Worm (Caenorhabditis elegans) whole organism, early embryonic: ENCODE measurements around the gene pkg-2.

Source experiments
- B0310.2 ChIP-seq: sonication (generic microtip); optimal IDR thresholded peaks from 2 replicates; lab custom pipeline; 2016; ENCODE audit warnings: mild to moderate bottlenecking, missing genetic modification characterization, missing compliant biosample characterization
- F13C5.2 ChIP-seq: sonication (generic microtip); optimal IDR thresholded peaks from 2 replicates; lab custom pipeline; 2017; ENCODE audit warnings: mild to moderate bottlenecking, missing genetic modification characterization, inconsistent platforms, missing compliant biosample characterization
- aly-1 ChIP-seq: sonication (generic microtip); optimal IDR thresholded peaks from 2 replicates; lab custom pipeline; 2016; ENCODE audit warnings: missing genetic modification characterization, missing compliant biosample characterization
- ama-1 ChIP-seq: fragments of 150-350 bp; optimal IDR thresholded peaks from 2 replicates; lab custom pipeline; 2014
- ceh-13 ChIP-seq: fragments of 200-800 bp; sonication (Bioruptor generic); optimal IDR thresholded peaks from 2 replicates; lab custom pipeline; 2018; ENCODE audit warnings: mild to moderate bottlenecking, missing genetic modification characterization, missing compliant biosample characterization
- ceh-36 ChIP-seq: sonication (generic microtip); optimal IDR thresholded peaks from 2 replicates; lab custom pipeline; 2016; ENCODE audit warnings: missing genetic modification characterization, inconsistent platforms, missing compliant biosample characterization
- ets-7 ChIP-seq: sonication (generic microtip); optimal IDR thresholded peaks from 2 replicates; lab custom pipeline; 2016; ENCODE audit warnings: missing genotype, missing genetic modification characterization, missing compliant biosample characterization
- flt-1 ChIP-seq: fragments of 200-800 bp; sonication (Bioruptor generic); IDR thresholded peaks from 2 replicates; pipeline ENCODE4 v1.3.6; 2022; ENCODE audit warnings: missing genetic modification characterization, missing compliant biosample characterization
- hmbx-1 ChIP-seq: sonication (generic microtip); optimal IDR thresholded peaks from 2 replicates; lab custom pipeline; 2016; ENCODE audit warnings: mild to moderate bottlenecking, missing genetic modification characterization, missing compliant biosample characterization
- hmg-4 ChIP-seq: fragments of 200-800 bp; sonication (Bioruptor generic); optimal IDR thresholded peaks from 2 replicates; lab custom pipeline; 2018; ENCODE audit warnings: mild to moderate bottlenecking, missing genetic modification characterization, missing compliant biosample characterization
- hnd-1 ChIP-seq: sonication (generic microtip); optimal IDR thresholded peaks from 2 replicates; lab custom pipeline; 2016; ENCODE audit warnings: missing genetic modification characterization, missing compliant biosample characterization
- pes-1 ChIP-seq: fragments of 200-800 bp; sonication (Bioruptor generic); IDR thresholded peaks from 2 replicates; pipeline ENCODE4 v1.3.6; 2022; ENCODE audit warnings: missing genetic modification reagents, missing genetic modification characterization, missing compliant biosample characterization
- scrt-1 ChIP-seq: fragments of 200-800 bp; sonication (Bioruptor generic); IDR thresholded peaks from 2 replicates; pipeline ENCODE4 v1.3.6; 2022; ENCODE audit warnings: missing genetic modification characterization, missing compliant biosample characterization
- sea-1 ChIP-seq: fragments of 200-800 bp; sonication (Bioruptor generic); conservative IDR thresholded peaks from 2 replicates; pipeline ENCODE4 v1.3.6; 2022; ENCODE audit warnings: missing genetic modification characterization, missing compliant biosample characterization
- tbx-11 ChIP-seq: fragments of 200-800 bp; sonication (Bioruptor generic); IDR thresholded peaks from 2 replicates; pipeline ENCODE4 v1.3.6; 2022; ENCODE audit warnings: missing genetic modification characterization, missing compliant biosample characterization
- tbx-37 ChIP-seq: fragments of 200-800 bp; sonication (Bioruptor generic); conservative IDR thresholded peaks from 2 replicates; pipeline ENCODE4 v1.3.6; 2022; ENCODE audit warnings: missing genetic modification reagents, missing genetic modification characterization, missing compliant biosample characterization
- tra-4 ChIP-seq: sonication (generic microtip); optimal IDR thresholded peaks from 2 replicates; lab custom pipeline; 2017; ENCODE audit warnings: missing genetic modification characterization, missing compliant biosample characterization

Gene pkg-2

DNA sequence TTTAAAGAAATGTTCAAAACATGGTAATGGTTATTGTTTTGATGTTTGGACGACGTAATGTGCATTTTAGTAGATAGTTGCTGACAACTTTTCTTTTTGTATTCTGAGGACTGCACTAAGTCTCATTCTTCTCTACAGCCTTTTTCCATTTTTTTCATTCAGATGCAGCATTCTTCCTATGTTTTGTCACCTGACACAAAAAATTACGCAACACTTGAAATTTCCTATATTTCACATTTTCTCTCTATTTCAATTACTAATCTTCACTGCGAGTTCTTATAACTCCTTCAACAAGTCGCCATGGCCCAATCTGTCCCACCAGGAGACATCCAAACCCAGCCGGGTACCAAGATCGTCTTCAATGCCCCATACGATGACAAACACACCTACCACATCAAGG lies 50.4 kb downstream of the pkg-2 start, which contains the start of gene Y59H11AM.1:
TSS of gene Y59H11AM.1 (plus strand) at position 301 of the 400 bp plus-strand sequence.
- TF ChIP-seq hmg-4 (GFP tag; lab: Kevin White, UChicago): no peak
- no peak for TF ChIP-seq ceh-36 (tag; lab: Kevin White, UChicago)
- no peak for TF ChIP-seq B0310.2 (tag; lab: Kevin White, UChicago)
- TF ChIP-seq flt-1: no peak
- TF ChIP-seq hmbx-1 (tag; lab: Kevin White, UChicago): no peak
- TF ChIP-seq ceh-13: no peak

DNA sequence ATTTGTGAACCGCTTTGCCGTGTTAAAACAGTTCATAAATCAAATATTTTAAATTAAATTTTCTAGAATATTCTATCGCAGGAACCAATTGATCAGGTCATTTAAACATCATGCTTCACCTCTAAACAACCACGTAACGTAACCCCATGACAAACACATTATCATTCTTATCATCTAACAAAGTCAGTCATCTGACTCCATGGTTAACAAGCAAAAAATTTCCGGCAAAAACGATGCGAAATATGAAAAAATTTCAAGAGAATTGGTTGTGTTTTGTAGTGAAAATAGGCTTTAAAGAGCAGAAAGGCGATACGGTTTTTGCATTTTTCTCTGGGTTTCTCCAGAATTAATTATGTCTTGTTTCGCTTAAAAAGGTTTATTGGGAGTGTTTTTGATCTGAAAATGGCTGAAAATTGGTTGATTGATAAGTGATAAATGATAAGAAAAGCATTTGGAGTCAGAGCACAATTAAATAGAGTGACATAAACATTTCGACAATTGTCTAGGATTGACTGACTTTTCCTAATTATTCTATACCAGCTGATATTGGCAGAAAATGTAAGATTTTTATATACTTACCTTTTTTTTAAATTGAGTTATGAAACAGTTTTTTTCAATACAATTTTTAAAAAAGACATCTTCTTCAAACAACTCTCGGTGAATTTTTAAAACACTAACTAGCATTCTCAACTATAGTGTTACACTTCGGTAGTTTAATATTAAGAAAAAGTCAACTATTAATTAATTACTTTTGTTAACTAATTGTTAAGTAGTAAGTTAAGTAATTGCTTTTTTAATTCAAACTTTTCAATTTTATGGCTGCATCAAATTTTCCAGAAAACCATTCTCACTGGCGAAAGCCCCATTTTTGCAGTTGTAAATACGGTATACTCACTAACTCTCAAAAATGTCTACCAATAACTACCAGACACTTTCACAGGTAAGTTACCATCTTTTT lies 64.7 kb downstream of the pkg-2 start, which contains the start of gene catp-7:
TSS of gene catp-7 (plus strand) at position 908 of the 958 bp plus-strand sequence.
- TF ChIP-seq ceh-36 (tag; lab: Kevin White, UChicago) (no peak), aly-1 (tag; lab: Kevin White, UChicago) (no peak), B0310.2 (tag; lab: Kevin White, UChicago) (no peak), tbx-11 (GFP tag; lab: Robert Waterston, UW) (no peak), sea-1 (no peak), pes-1 (GFP tag; lab: Robert Waterston, UW) (no peak), hnd-1 (tag; lab: Kevin White, UChicago) (no peak), ama-1 (lab: Kevin White, UChicago) (no peak), F13C5.2 (tag; lab: Kevin White, UChicago) (no peak), tbx-37 (GFP tag; lab: Robert Waterston, UW) (no peak), ets-7 (tag; lab: Kevin White, UChicago) (no peak), hmbx-1 (tag; lab: Kevin White, UChicago) (no peak), hmg-4 (GFP tag; lab: Kevin White, UChicago) (no peak), scrt-1 (no peak), tra-4 (tag; lab: Kevin White, UChicago) (no peak), ceh-13 (no peak), flt-1 (no peak)

DNA sequence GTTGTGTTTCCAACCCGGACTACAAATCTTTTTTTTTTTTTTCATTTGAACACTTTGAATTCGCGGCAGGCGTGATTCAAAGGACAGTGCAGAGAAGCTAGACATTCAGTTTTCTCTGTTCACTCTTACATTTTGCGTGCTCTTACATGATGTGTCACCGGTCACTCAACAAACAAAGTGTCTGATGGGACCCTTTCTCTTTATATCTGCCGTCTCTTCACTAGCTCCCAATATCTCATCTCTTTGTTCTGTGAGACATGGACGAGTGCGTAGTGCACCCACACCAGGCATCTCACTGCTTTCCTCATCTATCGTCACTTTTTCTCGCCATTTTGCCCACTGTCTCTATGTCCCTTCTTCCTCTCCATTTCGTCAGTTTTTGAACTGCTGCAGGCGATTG lies 66.4 kb downstream of the pkg-2 start:
- TF ChIP-seq ets-7 (tag; lab: Kevin White, UChicago): no peak
- TF ChIP-seq ceh-36 (tag; lab: Kevin White, UChicago): no peak
- TF ChIP-seq ama-1 (lab: Kevin White, UChicago): no peak
- no peak for TF ChIP-seq B0310.2 (tag; lab: Kevin White, UChicago)
- no peak for TF ChIP-seq scrt-1
- TF ChIP-seq F13C5.2 (tag; lab: Kevin White, UChicago): no peak
- TF ChIP-seq tbx-11 (GFP tag; lab: Robert Waterston, UW): no peak
- TF ChIP-seq flt-1: no peak
- TF ChIP-seq tra-4 (tag; lab: Kevin White, UChicago): no peak
- no peak for TF ChIP-seq hmbx-1 (tag; lab: Kevin White, UChicago)
- no peak for TF ChIP-seq aly-1 (tag; lab: Kevin White, UChicago)
- TF ChIP-seq sea-1: no peak
- no peak for TF ChIP-seq hmg-4 (GFP tag; lab: Kevin White, UChicago)
- TF ChIP-seq hnd-1 (tag; lab: Kevin White, UChicago): no peak
- no peak for TF ChIP-seq pes-1 (GFP tag; lab: Robert Waterston, UW)
- TF ChIP-seq ceh-13: no peak
- no peak for TF ChIP-seq tbx-37 (GFP tag; lab: Robert Waterston, UW)

DNA sequence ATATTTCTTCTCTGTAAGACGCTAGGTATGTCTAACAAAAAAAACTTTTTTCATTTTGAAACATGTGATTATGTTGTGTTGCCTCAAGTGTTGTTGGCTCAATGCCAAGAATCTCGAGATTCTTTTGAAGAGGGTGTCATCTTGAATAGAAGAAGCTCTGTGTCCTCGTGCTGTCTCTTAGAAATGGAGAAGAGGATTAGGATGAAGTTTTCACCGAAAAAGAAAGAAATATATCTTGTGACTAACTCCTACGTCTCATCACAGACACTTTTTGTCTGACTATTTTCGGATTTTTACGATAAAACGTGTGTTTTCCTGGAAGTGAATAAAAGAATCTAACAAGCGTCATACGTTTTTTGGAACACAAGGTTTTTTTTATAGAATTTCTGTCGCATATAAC lies 66.9 kb downstream of the pkg-2 start:
- no peak for TF ChIP-seq tbx-11 (GFP tag; lab: Robert Waterston, UW)
